Fruit fly (Drosophila melanogaster): ENCODE measurements around the gene CG13063.

- TF ChIP-seq CTCF (optimal IDR thresholded peaks at IDR 0.05) = no peak
- no peak for TF ChIP-seq CG8478 (optimal IDR thresholded peaks at IDR 0.05)
Observed at dm6 chr3L:16259552-16259951, 46.8 kb upstream of the CG13063 start, which contains the start of gene CG13053.

Data from S2 (cell line).